Fruit fly (Drosophila melanogaster) whole organism, embryonic: ENCODE data around the gene dgrn.

ENCODE experiments used
- B-H2 ChIP-seq: fragments of 200-800 bp; sonication (Bioruptor generic); optimal IDR thresholded peaks from 2 replicates; lab custom pipeline; 2018; ENCODE audit warnings: missing biosample characterization, mild to moderate bottlenecking, missing genetic modification characterization
- CG10147 ChIP-seq: fragments of 200-800 bp; sonication (Bioruptor generic); optimal IDR thresholded peaks from 2 replicates; lab custom pipeline; 2019; ENCODE audit warnings: missing biosample characterization, mild to moderate bottlenecking, missing genetic modification characterization, moderate library complexity
- CG10543 ChIP-seq: fragments of 200-800 bp; sonication (Bioruptor generic); optimal IDR thresholded peaks from 3 replicates; lab custom pipeline; 2017; ENCODE audit warnings: missing biosample characterization, mild to moderate bottlenecking, missing genetic modification characterization, moderate library complexity
- CG11456 ChIP-seq: fragments of 200-800 bp; sonication (Bioruptor generic); IDR thresholded peaks from 3 replicates; pipeline ENCODE4 v1.3.6; 2022; ENCODE audit warnings: missing biosample characterization, missing genetic modification characterization
- CG11723 ChIP-seq: fragments of 200-800 bp; sonication (Bioruptor generic); optimal IDR thresholded peaks from 2 replicates; lab custom pipeline; 2017; ENCODE audit warnings: missing biosample characterization, mild to moderate bottlenecking, missing genetic modification characterization
- CG12071 ChIP-seq: fragments of 200-800 bp; sonication (Bioruptor generic); optimal IDR thresholded peaks from 3 replicates; lab custom pipeline; 2018; ENCODE audit warnings: missing biosample characterization, mild to moderate bottlenecking, missing genetic modification characterization
- CG12299 ChIP-seq: fragments of 200-800 bp; sonication (Bioruptor generic); optimal IDR thresholded peaks from 2 replicates; lab custom pipeline; 2018; ENCODE audit warnings: missing biosample characterization, mild to moderate bottlenecking, missing genetic modification characterization
- CG13123 ChIP-seq: fragments of 200-800 bp; sonication (Bioruptor generic); optimal IDR thresholded peaks from 2 replicates; lab custom pipeline; 2016; ENCODE audit warnings: missing biosample characterization, missing genetic modification characterization
- CG13775 ChIP-seq: fragments of 200-800 bp; sonication (Bioruptor generic); optimal IDR thresholded peaks from 3 replicates; lab custom pipeline; 2017; ENCODE audit warnings: missing biosample characterization, mild to moderate bottlenecking, missing genetic modification characterization
- CG14860 ChIP-seq: fragments of 200-800 bp; sonication (Bioruptor generic); IDR thresholded peaks from 3 replicates; pipeline ENCODE4 v1.3.6; 2022; ENCODE audit warnings: missing biosample characterization, missing genetic modification characterization; ENCODE audit not compliant: partially characterized antibody
- CG15269 ChIP-seq: fragments of 200-800 bp; sonication (Bioruptor generic); optimal IDR thresholded peaks from 2 replicates; lab custom pipeline; 2018; ENCODE audit warnings: missing biosample characterization, mild to moderate bottlenecking, missing genetic modification characterization, moderate library complexity
- CG1792 ChIP-seq: fragments of 200-800 bp; sonication (Bioruptor generic); optimal IDR thresholded peaks from 2 replicates; lab custom pipeline; 2016; ENCODE audit warnings: missing biosample characterization, missing genetic modification characterization
- CG1832 ChIP-seq: fragments of 200-800 bp; sonication (Bioruptor generic); optimal IDR thresholded peaks from 2 replicates; lab custom pipeline; 2017; ENCODE audit warnings: missing biosample characterization, mild to moderate bottlenecking, missing genetic modification characterization, inconsistent platforms
- CG18764 ChIP-seq: fragments of 200-800 bp; sonication (Bioruptor generic); optimal IDR thresholded peaks from 3 replicates; lab custom pipeline; 2016; ENCODE audit warnings: missing biosample characterization, missing genetic modification characterization
- CG2875 ChIP-seq: fragments of 200-800 bp; sonication (Bioruptor generic); optimal IDR thresholded peaks from 2 replicates; lab custom pipeline; 2017; ENCODE audit warnings: missing biosample characterization, mild to moderate bottlenecking, missing genetic modification characterization, missing genetic modification reagents
- CG2889 ChIP-seq: fragments of 200-800 bp; sonication (Bioruptor generic); IDR thresholded peaks from 3 replicates; pipeline ENCODE4 v1.3.6; 2022; ENCODE audit warnings: missing biosample characterization, missing genetic modification characterization
- CG3726 ChIP-seq: fragments of 200-800 bp; sonication (Bioruptor generic); IDR thresholded peaks from 3 replicates; pipeline ENCODE4, ENCODE4 v1.3.6; 2022; ENCODE audit warnings: missing biosample characterization, missing genetic modification characterization
- CG5180 ChIP-seq: fragments of 200-800 bp; sonication (Bioruptor generic); optimal IDR thresholded peaks from 3 replicates; lab custom pipeline; 2017; ENCODE audit warnings: missing biosample characterization, missing genetic modification characterization, mild to moderate bottlenecking, moderate library complexity, missing genetic modification reagents
- CG6175 ChIP-seq: fragments of 200-800 bp; sonication (Bioruptor generic); IDR thresholded peaks from 3 replicates; pipeline ENCODE4 v1.3.6; 2022; ENCODE audit warnings: missing biosample characterization, missing genetic modification characterization
- CG8478 ChIP-seq: fragments of >200 bp; optimal IDR thresholded peaks from 2 replicates; lab custom pipeline; 2018
- CG9215 ChIP-seq: fragments of 200-800 bp; sonication (Bioruptor generic); IDR thresholded peaks from 2 replicates; pipeline ENCODE4 v1.3.6; 2022; ENCODE audit warnings: missing biosample characterization, missing genetic modification characterization
- Chrac-16 ChIP-seq: fragments of 200-800 bp; sonication (Bioruptor generic); optimal IDR thresholded peaks from 3 replicates; lab custom pipeline; 2016; ENCODE audit warnings: missing biosample characterization, missing genetic modification characterization
- CkIIα-i1 ChIP-seq: fragments of 200-800 bp; sonication (Bioruptor generic); IDR thresholded peaks from 2 replicates; pipeline ENCODE4 v1.3.6; 2022; ENCODE audit warnings: missing biosample characterization, missing genetic modification characterization
- CrebB ChIP-seq: fragments of 200-800 bp; sonication (Bioruptor generic); optimal IDR thresholded peaks from 3 replicates; lab custom pipeline; 2018; ENCODE audit warnings: missing biosample characterization, mild to moderate bottlenecking, missing genetic modification characterization
- Elba2 ChIP-seq: fragments of 200-800 bp; sonication (Bioruptor generic); optimal IDR thresholded peaks from 3 replicates; lab custom pipeline; 2016; ENCODE audit warnings: missing biosample characterization, missing genetic modification characterization
- GATAe ChIP-seq: fragments of 200-800 bp; sonication (Bioruptor generic); conservative IDR thresholded peaks from 2 replicates; pipeline ENCODE4 v1.3.6; 2022; ENCODE audit warnings: missing biosample characterization, missing genetic modification characterization
- Gsc ChIP-seq: fragments of 200-800 bp; sonication (Bioruptor generic); IDR thresholded peaks from 2 replicates; pipeline ENCODE4 v1.3.6; 2022; ENCODE audit warnings: missing biosample characterization, missing genetic modification characterization
- HmgZ ChIP-seq: fragments of 200-800 bp; sonication (Bioruptor generic); optimal IDR thresholded peaks from 2 replicates; lab custom pipeline; 2018; ENCODE audit warnings: missing biosample characterization, mild to moderate bottlenecking, missing genetic modification characterization
- Hmr ChIP-seq: fragments of 200-800 bp; sonication (Bioruptor generic); optimal IDR thresholded peaks from 3 replicates; lab custom pipeline; 2017; ENCODE audit warnings: mild to moderate bottlenecking, missing biosample characterization, missing genetic modification reagents, missing genetic modification characterization
- Mad ChIP-seq: fragments of 200-800 bp; sonication (Bioruptor generic); optimal IDR thresholded peaks from 2 replicates; lab custom pipeline; 2016; ENCODE audit warnings: missing biosample characterization, missing genetic modification characterization
- Optix ChIP-seq: fragments of 200-800 bp; sonication (Bioruptor generic); IDR thresholded peaks from 3 replicates; pipeline ENCODE4 v1.3.6; 2022; ENCODE audit warnings: missing biosample characterization, missing genetic modification characterization
- Xrp1 ChIP-seq: fragments of 200-800 bp; sonication (Bioruptor generic); IDR thresholded peaks from 2 replicates; pipeline ENCODE4 v1.3.6; 2022; ENCODE audit warnings: missing biosample characterization, missing genetic modification characterization
- bbx ChIP-seq: fragments of 200-800 bp; sonication (Bioruptor generic); IDR thresholded peaks from 2 replicates; pipeline ENCODE4 v1.3.6; 2022; ENCODE audit warnings: missing biosample characterization, missing genetic modification characterization; ENCODE audit not compliant: partially characterized antibody
- bcd ChIP-seq: fragments of 200-800 bp; sonication (Bioruptor generic); optimal IDR thresholded peaks from 2 replicates; lab custom pipeline; 2017; ENCODE audit warnings: missing biosample characterization, mild to moderate bottlenecking, missing genetic modification characterization
- cg ChIP-seq: fragments of 200-800 bp; sonication (Bioruptor generic); optimal IDR thresholded peaks from 3 replicates; lab custom pipeline; 2019; ENCODE audit warnings: missing biosample characterization, mild to moderate bottlenecking, missing genetic modification characterization, moderate library complexity
- dpn ChIP-seq, 2 experiments: fragments of 200-800 bp; sonication (Bioruptor generic); optimal IDR thresholded peaks; 3 replicates each; lab custom pipeline; 2016; ENCODE audit warnings: missing biosample characterization in 2 of 2, missing genetic modification characterization in 2 of 2
- fru ChIP-seq: fragments of >200 bp; optimal IDR thresholded peaks from 2 replicates; lab custom pipeline; 2017
- fu2 ChIP-seq: fragments of 200-800 bp; sonication (Bioruptor generic); optimal IDR thresholded peaks from 2 replicates; lab custom pipeline; 2016; ENCODE audit warnings: missing biosample characterization, missing genetic modification characterization
- grau ChIP-seq: fragments of 200-800 bp; optimal IDR thresholded peaks from 3 replicates; lab custom pipeline; 2019; ENCODE audit warnings: missing biosample characterization, mild to moderate bottlenecking, missing genetic modification characterization, moderate library complexity
- h ChIP-seq: fragments of >200 bp; optimal IDR thresholded peaks from 2 replicates; lab custom pipeline; 2017
- jigr1 ChIP-seq: fragments of 200-800 bp; sonication (Bioruptor generic); IDR thresholded peaks from 3 replicates; pipeline ENCODE4 v1.3.6; 2022; ENCODE audit warnings: missing biosample characterization, missing genetic modification characterization
- jing ChIP-seq: fragments of 200-800 bp; sonication (Bioruptor generic); optimal IDR thresholded peaks from 2 replicates; lab custom pipeline; 2018; ENCODE audit warnings: missing biosample characterization, mild to moderate bottlenecking, missing genetic modification characterization
- odd ChIP-seq: fragments of 200-800 bp; sonication (Bioruptor generic); optimal IDR thresholded peaks from 2 replicates; lab custom pipeline; 2017; ENCODE audit warnings: missing biosample characterization, mild to moderate bottlenecking, missing genetic modification characterization
- pfk ChIP-seq: fragments of 200-800 bp; sonication (Bioruptor generic); optimal IDR thresholded peaks from 2 replicates; lab custom pipeline; 2018; ENCODE audit warnings: missing biosample characterization, mild to moderate bottlenecking, missing genetic modification characterization, moderate library complexity
- pho ChIP-seq: fragments of 200-800 bp; sonication (Bioruptor generic); optimal IDR thresholded peaks from 2 replicates; lab custom pipeline; 2016; ENCODE audit warnings: missing biosample characterization, missing genetic modification characterization
- pum ChIP-seq: fragments of 200-800 bp; sonication (Bioruptor generic); optimal IDR thresholded peaks from 2 replicates; lab custom pipeline; 2016; ENCODE audit warnings: missing biosample characterization, missing genetic modification characterization
- scrt ChIP-seq: fragments of 200-800 bp; sonication (Bioruptor generic); optimal IDR thresholded peaks from 2 replicates; lab custom pipeline; 2018; ENCODE audit warnings: missing biosample characterization, mild to moderate bottlenecking, missing genetic modification characterization, moderate library complexity
- seq ChIP-seq: fragments of 200-800 bp; sonication (Bioruptor generic); IDR thresholded peaks from 2 replicates; pipeline ENCODE4 v1.3.6; 2022; ENCODE audit warnings: missing biosample characterization, missing genetic modification characterization
- sqz ChIP-seq: fragments of 200-800 bp; sonication (Bioruptor generic); optimal IDR thresholded peaks from 3 replicates; lab custom pipeline; 2018; ENCODE audit warnings: missing biosample characterization, mild to moderate bottlenecking, missing genetic modification characterization
- tgo ChIP-seq: fragments of 200-800 bp; sonication (Bioruptor generic); IDR thresholded peaks from 3 replicates; pipeline ENCODE4 v1.3.6; 2022; ENCODE audit warnings: missing biosample characterization, missing genetic modification characterization
- trem ChIP-seq: fragments of 200-800 bp; optimal IDR thresholded peaks from 3 replicates; lab custom pipeline; 2019; ENCODE audit warnings: missing biosample characterization, mild to moderate bottlenecking, missing genetic modification characterization, moderate library complexity
- yki ChIP-seq: fragments of >200 bp; optimal IDR thresholded peaks from 3 replicates; lab custom pipeline; 2018
- zfh1 ChIP-seq: fragments of 200-800 bp; sonication (Bioruptor generic); IDR thresholded peaks from 3 replicates; pipeline ENCODE4 v1.3.6; 2022; ENCODE audit warnings: missing biosample characterization, missing genetic modification characterization

Gene dgrn

DNA sequence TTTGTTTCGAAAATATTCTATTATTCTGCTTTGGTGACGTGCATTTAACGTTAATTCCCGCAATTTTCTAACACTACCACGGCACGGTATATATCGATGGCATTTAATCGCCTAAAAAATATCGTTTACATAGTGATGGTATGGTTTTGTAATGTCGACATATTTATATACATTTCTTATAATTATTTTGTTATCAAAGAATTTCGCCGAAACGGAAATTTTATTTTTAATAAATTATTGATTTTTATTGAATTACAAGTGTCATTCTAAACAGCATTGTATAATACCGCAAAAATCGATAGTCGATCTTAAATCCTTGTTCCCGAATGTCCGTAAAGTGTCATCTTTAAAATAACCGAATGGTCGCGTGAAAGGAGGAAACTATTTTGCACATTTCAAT lies at the start of gene dgrn, which contains the start of gene Sec20:
Gene dgrn (plus strand): TSS at position 160 of the 400 bp plus-strand sequence.
Gene Sec20 (minus strand): TSS at position 77 of the 400 bp plus-strand sequence.
- no peak for TF ChIP-seq jigr1 (GFP tag; lab: Robert Waterston, UW)
- TF ChIP-seq CG13123 = peak; percentile 48
- TF ChIP-seq zfh1 (GFP tag; lab: Robert Waterston, UW) = peak; percentile 66
- no peak for TF ChIP-seq seq (GFP tag; lab: Robert Waterston, UW)
- no peak for TF ChIP-seq CkIIα-i1 (GFP tag; lab: Robert Waterston, UW)
- TF ChIP-seq CG8478 (lab: Kevin White, UChicago) = no peak
- TF ChIP-seq cg = no peak
- peak; percentile 53 for TF ChIP-seq CG10543 (GFP tag; lab: Kevin White, UChicago)
- TF ChIP-seq Optix = no peak
- TF ChIP-seq CG12071 = no peak
- TF ChIP-seq CG2875 (GFP tag; lab: Kevin White, UChicago) = no peak
- TF ChIP-seq CG18764 (GFP tag; lab: Kevin White, UChicago) = peak; percentile 63
- no peak for TF ChIP-seq GATAe (GFP tag; lab: Robert Waterston, UW)
- TF ChIP-seq CG12299 (tag; lab: Kevin White, UChicago) = peak; percentile 28
- TF ChIP-seq sqz (GFP tag; lab: Kevin White, UChicago) = peak; percentile 15
- no peak for TF ChIP-seq Elba2 (GFP tag; lab: Kevin White, UChicago)
- no peak for TF ChIP-seq fru
- peak; percentile 48 for TF ChIP-seq Mad (GFP tag; lab: Kevin White, UChicago)
- peak; percentile 19 for TF ChIP-seq CG11723 (GFP tag; lab: Kevin White, UChicago)
- peak; percentile 62 for TF ChIP-seq bcd (GFP tag; lab: Kevin White, UChicago)
- peak; percentile 81 for TF ChIP-seq B-H2 (GFP tag; lab: Kevin White, UChicago)
- no peak for TF ChIP-seq pfk (GFP tag; lab: Kevin White, UChicago)
- TF ChIP-seq CrebB (tag; lab: Kevin White, UChicago) = peak; percentile 6
- TF ChIP-seq CG2889 (GFP tag; lab: Robert Waterston, UW) = no peak
- peak; percentile 77 for TF ChIP-seq CG13775 (GFP tag; lab: Kevin White, UChicago)
- no peak for TF ChIP-seq jing (GFP tag; lab: Kevin White, UChicago)
- TF ChIP-seq CG10147 (GFP tag; lab: Kevin White, UChicago) = peak; percentile 44
- no peak for TF ChIP-seq CG5180 (GFP tag; lab: Kevin White, UChicago)
- TF ChIP-seq dpn (GFP tag; optimal IDR thresholded peaks at IDR 0.05; lab: Kevin White, UChicago) = peak; percentile 64 to 79
- peak; percentile 58 for TF ChIP-seq CG9215 (GFP tag; lab: Robert Waterston, UW)
- no peak for TF ChIP-seq fu2
- peak; percentile 94 for TF ChIP-seq bbx (GFP tag; lab: Robert Waterston, UW)
- TF ChIP-seq pho (GFP tag; lab: Kevin White, UChicago) = peak; percentile 29
- TF ChIP-seq CG11456 (GFP tag; lab: Robert Waterston, UW) = peak; percentile 70; the same call in 2 of the 3 replicates
- TF ChIP-seq CG15269 = peak; percentile 62
- TF ChIP-seq grau (tag; lab: Kevin White, UChicago) = peak; percentile 74
- no peak for TF ChIP-seq CG3726 (GFP tag; lab: Robert Waterston, UW)
- peak; percentile 66 for TF ChIP-seq Chrac-16 (GFP tag; lab: Kevin White, UChicago)
- TF ChIP-seq scrt = no peak
- TF ChIP-seq odd (GFP tag; lab: Kevin White, UChicago) = no peak
- no peak for TF ChIP-seq yki (lab: Kevin White, UChicago)
- peak; percentile 4 for TF ChIP-seq pum (GFP tag; lab: Kevin White, UChicago)
- peak; percentile 95 for TF ChIP-seq trem (tag; lab: Kevin White, UChicago)
- no peak for TF ChIP-seq CG1832 (GFP tag; lab: Kevin White, UChicago)
- TF ChIP-seq h = no peak
- peak; percentile 51 for TF ChIP-seq tgo
- TF ChIP-seq CG14860 (GFP tag; lab: Robert Waterston, UW) = peak; percentile 82
- no peak for TF ChIP-seq CG6175
- no peak for TF ChIP-seq CG1792 (GFP tag; lab: Kevin White, UChicago)
- TF ChIP-seq Gsc (GFP tag; lab: Robert Waterston, UW) = no peak
- peak; percentile 70 for TF ChIP-seq Hmr (GFP tag; lab: Kevin White, UChicago)
- TF ChIP-seq HmgZ (tag; lab: Kevin White, UChicago) = peak; percentile 62
- TF ChIP-seq Xrp1 (GFP tag; lab: Robert Waterston, UW) = peak; percentile 73
